Worm (Caenorhabditis elegans) whole organism, L4 larva: ENCODE measurements around the gene jkk-1.

Experiments used
- F37D6.2 ChIP-seq: sonication (generic microtip); optimal IDR thresholded peaks from 2 replicates; lab custom pipeline; 2016; ENCODE audit warnings: mild to moderate bottlenecking, missing genetic modification characterization, missing compliant biosample characterization
- mdl-1 ChIP-seq, 2 experiments: fragments of 150-350 bp in 1 of 2; sonication (generic microtip) in 1 of 2; optimal IDR thresholded peaks; 2 replicates each; lab custom pipeline; 2014 to 2017; ENCODE audit warnings: missing biosample characterization in 2 of 2, missing genetic modification characterization in 2 of 2

- TF ChIP-seq mdl-1 (tag; optimal IDR thresholded peaks at IDR 0.05; lab: Kevin White, UChicago) (no peak), F37D6.2 (tag; lab: Kevin White, UChicago) (no peak)
Measured at ce11 chrX:5414250-5414649, 46.0 kb downstream of the jkk-1 start, which contains the start of gene C41A3.2.
